Fruit fly (Drosophila melanogaster): ENCODE measurements around the gene can.
A peak's percentile ranks its signal among the peaks of the same experiment; 100 is the strongest.

dm6 chr3L:10242243-10242642 lies 24.7 kb downstream of the can start:
- TF ChIP-seq eg (GFP tag; IDR thresholded peaks at IDR 0.05), result no peak
- peak; percentile 5 for TF ChIP-seq Hr39 (GFP tag; optimal IDR thresholded peaks at IDR 0.05)
- TF ChIP-seq Eip78C (GFP tag), result no peak
- TF ChIP-seq salr (GFP tag; optimal IDR thresholded peaks at IDR 0.05), result no peak
- no peak for TF ChIP-seq Gug (GFP tag; IDR thresholded peaks at IDR 0.05)
- TF ChIP-seq CG6854 (GFP tag; optimal IDR thresholded peaks at IDR 0.05), result no peak
- TF ChIP-seq CG7368 (GFP tag; optimal IDR thresholded peaks at IDR 0.05), result no peak
- TF ChIP-seq vri (GFP tag; optimal IDR thresholded peaks at IDR 0.05), result no peak
- TF ChIP-seq Hr38 (GFP tag; optimal IDR thresholded peaks at IDR 0.05), result no peak
- TF ChIP-seq CG16779 (tag; optimal IDR thresholded peaks at IDR 0.05), result no peak
- peak; percentile 1 for TF ChIP-seq lz (GFP tag; optimal IDR thresholded peaks at IDR 0.05)

Data from whole organism, prepupa.